Worm (Caenorhabditis elegans) whole organism, L4/young adult: ENCODE results near the gene snb-2.

Experiments used
- dao-5 ChIP-seq: sonication (generic microtip); optimal IDR thresholded peaks from 2 replicates; lab custom pipeline; 2016; ENCODE audit warnings: missing genotype, missing genetic modification characterization, moderate library complexity, missing compliant biosample characterization
- him-1 ChIP-seq: sonication (generic microtip); optimal IDR thresholded peaks from 2 replicates; lab custom pipeline; 2016; ENCODE audit warnings: missing genotype, missing genetic modification reagents, missing genetic modification characterization, missing compliant biosample characterization

DNA sequence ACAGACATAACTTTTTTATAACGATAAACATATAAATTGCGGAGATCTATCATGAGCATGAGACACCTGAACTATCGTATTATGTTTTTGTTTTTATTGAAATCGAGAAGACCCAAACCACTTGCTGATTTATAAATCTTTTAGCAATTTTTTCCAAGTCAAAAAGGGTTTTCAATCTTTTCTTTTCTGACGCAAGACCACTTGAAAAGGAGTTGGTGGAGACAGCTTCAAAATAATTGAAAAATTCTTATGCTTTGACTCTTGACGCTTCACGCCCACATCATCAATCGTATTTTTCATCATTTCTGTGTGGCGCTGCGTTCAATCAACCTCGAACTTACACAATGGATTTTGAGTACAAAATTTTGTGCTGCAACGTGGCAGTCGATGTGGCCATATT is 25.7 kb upstream of the snb-2 start, which contains the start of gene F23H12.7:
- TF ChIP-seq him-1 (tag; lab: Kevin White, UChicago), result no peak
- no peak for TF ChIP-seq dao-5
